Worm (Caenorhabditis elegans) whole organism, young adult: ENCODE data around the gene F20D6.9.

Experiments used
- C17E4.6 ChIP-seq: fragments of 200-800 bp; sonication (Bioruptor generic); IDR thresholded peaks from 2 replicates; pipeline ENCODE4 v1.3.6; 2022; ENCODE audit warnings: missing genetic modification reagents, missing genetic modification characterization, missing compliant biosample characterization
- chd-7 ChIP-seq: sonication (generic microtip); optimal IDR thresholded peaks from 2 replicates; lab custom pipeline; 2016; ENCODE audit warnings: mild to moderate bottlenecking, missing genetic modification characterization, moderate library complexity, missing compliant biosample characterization
- let-607 ChIP-seq, 2 experiments: fragments of 200-800 bp in 1 of 2; sonication (Bioruptor generic) in 1 of 2; sonication (generic microtip) in 1 of 2; optimal IDR thresholded peaks; 2 replicates each; lab custom pipeline; 2016 to 2018; ENCODE audit warnings: mild to moderate bottlenecking in 2 of 2, missing compliant biosample characterization in 2 of 2, missing genetic modification characterization in 2 of 2, moderate library complexity in 2 of 2, missing genotype in 1 of 2
- lin-35 ChIP-seq, 3 experiments: fragments of 150-350 bp in 2 of 3; sonication (generic microtip) in 1 of 3; optimal IDR thresholded peaks; 2 replicates each; lab custom pipeline; 2014 to 2018; ENCODE audit warnings: missing biosample characterization in 3 of 3, missing genetic modification characterization in 3 of 3, missing genetic modification reagents in 3 of 3
- nhr-27 ChIP-seq: fragments of 200-800 bp; sonication (Bioruptor generic); optimal IDR thresholded peaks from 2 replicates; lab custom pipeline; 2018; ENCODE audit warnings: mild to moderate bottlenecking, missing genetic modification characterization, moderate library complexity, missing compliant biosample characterization
- rec-8 ChIP-seq, 2 experiments: sonication (generic microtip); optimal IDR thresholded peaks; 2 replicates each; lab custom pipeline; 2016; ENCODE audit warnings: mild to moderate bottlenecking in 2 of 2, missing genetic modification characterization in 2 of 2, missing genetic modification reagents in 2 of 2, missing genotype in 2 of 2, missing biosample characterization in 1 of 2, missing compliant biosample characterization in 1 of 2, moderate library complexity in 1 of 2
- sdz-38 ChIP-seq: sonication (generic microtip); optimal IDR thresholded peaks from 2 replicates; lab custom pipeline; 2016; ENCODE audit warnings: missing genotype, missing genetic modification characterization, missing compliant biosample characterization
- unc-62 ChIP-seq: fragments of 150-350 bp; optimal IDR thresholded peaks from 2 replicates; lab custom pipeline; 2014; ENCODE audit warnings: missing biosample characterization, missing genetic modification reagents, missing genetic modification characterization

ce11 chrV:8206931-8207330 lies 29.7 kb upstream of the F20D6.9 start, which contains the start of gene timp-1:
- TF ChIP-seq lin-35 (GFP tag; optimal IDR thresholded peaks at IDR 0.05; lab: Kevin White, UChicago) (no peak), nhr-27 (tag; lab: Kevin White, UChicago) (no peak), unc-62 (GFP tag; lab: Kevin White, UChicago) (no peak), rec-8 (tag; optimal IDR thresholded peaks at IDR 0.05; lab: Kevin White, UChicago) (no peak), C17E4.6 (GFP tag; lab: Robert Waterston, UW) (no peak), sdz-38 (tag; lab: Kevin White, UChicago) (no peak), chd-7 (tag; lab: Kevin White, UChicago) (no peak), let-607 (tag; optimal IDR thresholded peaks at IDR 0.05; lab: Kevin White, UChicago) (no peak)
